Fruit fly (Drosophila melanogaster) Kc167 (cell line): Measurements from ENCODE around the gene zld.

ENCODE experiments used
- Myc ChIP-seq: fragments of >200 bp; optimal IDR thresholded peaks from 2 replicates; lab custom pipeline; 2017; ENCODE audit warnings: missing external identifiers
- Sin3A ChIP-seq: fragments of >200 bp; optimal IDR thresholded peaks from 2 replicates; lab custom pipeline; 2018; ENCODE audit warnings: missing external identifiers
- h ChIP-seq: fragments of >200 bp; optimal IDR thresholded peaks from 3 replicates; lab custom pipeline; 2018; ENCODE audit warnings: missing external identifiers
- insv ChIP-seq: fragments of >200 bp; optimal IDR thresholded peaks from 3 replicates; lab custom pipeline; 2018; ENCODE audit warnings: missing external identifiers
- psq ChIP-seq: fragments of >200 bp; optimal IDR thresholded peaks from 2 replicates; lab custom pipeline; 2017; ENCODE audit warnings: missing external identifiers
- ttk ChIP-seq: sonication (Bioruptor generic); optimal IDR thresholded peaks from 2 replicates; lab custom pipeline; 2017; ENCODE audit warnings: missing external identifiers

DNA sequence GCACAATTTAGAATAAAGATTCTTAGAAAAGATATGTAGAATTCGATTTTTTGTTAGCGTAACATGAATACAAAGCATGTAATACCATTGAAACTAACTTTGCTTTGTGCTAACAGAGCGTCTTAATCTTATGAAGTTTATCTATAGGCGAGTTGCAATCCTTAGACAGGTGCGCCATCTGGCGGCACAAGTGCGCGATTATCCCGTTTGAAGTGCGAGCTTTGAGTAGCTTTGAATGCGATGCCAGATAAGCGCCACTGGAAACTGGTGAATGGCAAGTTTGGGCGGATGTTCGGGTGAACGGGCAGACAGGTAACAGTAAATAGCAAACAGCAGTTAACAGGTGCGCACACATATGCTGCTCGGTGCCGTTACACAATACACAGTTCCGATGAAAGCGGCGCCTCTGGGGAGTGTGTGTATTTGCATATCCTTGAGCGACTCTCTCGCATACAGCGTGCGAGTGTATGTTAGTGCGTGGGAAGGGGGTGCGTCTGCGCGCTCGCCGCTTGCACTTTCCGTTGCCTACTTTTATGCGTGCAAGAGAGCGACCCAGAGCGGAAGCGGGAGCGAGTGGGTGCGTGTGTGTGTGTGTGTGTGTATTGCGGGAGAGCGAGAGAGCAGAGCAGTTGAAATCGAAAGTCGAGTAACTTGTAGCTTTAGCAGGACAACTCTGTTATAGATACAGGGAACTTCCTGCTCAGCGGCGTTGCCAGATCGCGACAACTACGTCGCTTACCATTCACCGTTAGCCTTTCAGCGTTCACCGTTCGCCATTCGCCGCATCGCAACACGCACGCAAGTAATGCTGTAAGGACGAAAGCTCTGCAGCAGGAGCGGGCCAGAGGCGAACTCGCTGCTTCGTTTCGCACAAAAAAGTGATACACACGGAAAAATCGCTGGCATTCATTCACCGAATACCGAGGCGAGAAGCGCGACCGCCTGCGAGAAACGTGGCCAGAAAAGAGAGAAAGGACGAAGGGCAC is 65.1 kb downstream of the zld start, which contains the start of gene CG12531:
- TF ChIP-seq psq (lab: Kevin White, UChicago) (no peak), h (lab: Kevin White, UChicago) (no peak), ttk (lab: Kevin White, UChicago) (no peak), Myc (lab: Kevin White, UChicago) (no peak), Sin3A (lab: Kevin White, UChicago) (no peak), insv (lab: Kevin White, UChicago) (no peak)
